Worm (Caenorhabditis elegans) whole organism, young adult: ENCODE results near the gene Y43F8C.15.
A peak's percentile ranks its signal among the peaks of the same experiment; 100 is the strongest.
"Not testable (repeated sequence)": the region's sequence is repeated elsewhere in the genome, so short reads cannot be mapped to it uniquely, and the experiment has no call there.

ENCODE experiments used
- B0035.1 ChIP-seq: sonication (generic microtip); optimal IDR thresholded peaks from 2 replicates; lab custom pipeline; 2016; ENCODE audit warnings: missing genetic modification characterization, mild to moderate bottlenecking, missing compliant biosample characterization, missing genotype, missing genetic modification reagents
- B0336.3 ChIP-seq: fragments of 200-800 bp; sonication (Bioruptor generic); IDR thresholded peaks from 2 replicates; pipeline ENCODE4 v1.3.6; 2022; ENCODE audit warnings: missing genetic modification characterization, missing compliant biosample characterization
- D2030.7 ChIP-seq: fragments of 200-800 bp; sonication (Bioruptor generic); IDR thresholded peaks from 2 replicates; pipeline ENCODE4 v1.3.6; 2022; ENCODE audit warnings: missing genetic modification reagents, missing genetic modification characterization, missing compliant biosample characterization
- F33H1.4 ChIP-seq: fragments of 200-800 bp; sonication (Bioruptor generic); IDR thresholded peaks from 2 replicates; pipeline ENCODE4 v1.3.6; 2022; ENCODE audit warnings: missing genetic modification reagents, missing genetic modification characterization, missing compliant biosample characterization
- F57C9.4 ChIP-seq: sonication (generic microtip); optimal IDR thresholded peaks from 2 replicates; lab custom pipeline; 2017; ENCODE audit warnings: mild to moderate bottlenecking, missing genetic modification characterization, missing compliant biosample characterization
- K11D2.4 ChIP-seq: fragments of 200-800 bp; sonication (Bioruptor generic); IDR thresholded peaks from 2 replicates; pipeline ENCODE4 v1.3.6; 2022; ENCODE audit warnings: missing genetic modification reagents, missing genetic modification characterization, missing compliant biosample characterization
- Y53F4B.3 ChIP-seq: fragments of 200-800 bp; sonication (Bioruptor generic); IDR thresholded peaks from 2 replicates; pipeline ENCODE4 v1.3.6; 2022; ENCODE audit warnings: missing genetic modification reagents, missing genetic modification characterization, missing compliant biosample characterization
- aptf-3 ChIP-seq: fragments of 200-800 bp; sonication (Bioruptor generic); IDR thresholded peaks from 2 replicates; pipeline ENCODE4 v1.3.6; 2022; ENCODE audit warnings: missing genetic modification characterization, missing compliant biosample characterization
- cebp-1 ChIP-seq, 2 experiments: fragments of 200-800 bp in 1 of 2; sonication (Bioruptor generic) in 1 of 2; sonication (generic microtip) in 1 of 2; IDR thresholded peaks in 1 of 2; optimal IDR thresholded peaks in 1 of 2; 2 replicates each; pipeline versions ENCODE4 v1.3.6 to Lab custom; 2017 to 2022; ENCODE audit warnings: missing compliant biosample characterization in 2 of 2, missing genetic modification characterization in 2 of 2, mild to moderate bottlenecking in 1 of 2, missing genetic modification reagents in 1 of 2, moderate library complexity in 1 of 2
- cebp-2 ChIP-seq: fragments of 200-800 bp; sonication (Bioruptor generic); IDR thresholded peaks from 2 replicates; pipeline ENCODE4 v1.3.6; 2022; ENCODE audit warnings: missing genetic modification characterization, missing compliant biosample characterization
- dpff-1 ChIP-seq: sonication (generic microtip); optimal IDR thresholded peaks from 2 replicates; lab custom pipeline; 2017; ENCODE audit warnings: mild to moderate bottlenecking, missing genetic modification characterization, missing compliant biosample characterization
- efl-1 ChIP-seq: fragments of 150-350 bp; optimal IDR thresholded peaks from 2 replicates; lab custom pipeline; 2014; ENCODE audit warnings: missing biosample characterization, missing genetic modification reagents, missing genetic modification characterization
- egrh-3 ChIP-seq: fragments of 200-800 bp; sonication (Bioruptor generic); IDR thresholded peaks from 2 replicates; pipeline ENCODE4 v1.3.6; 2022; ENCODE audit warnings: missing genetic modification reagents, missing genetic modification characterization, missing compliant biosample characterization
- fkh-3 ChIP-seq: sonication (generic microtip); optimal IDR thresholded peaks from 2 replicates; lab custom pipeline; 2016; ENCODE audit warnings: mild to moderate bottlenecking, missing genetic modification characterization, missing compliant biosample characterization
- him-1 ChIP-seq: sonication (generic microtip); optimal IDR thresholded peaks from 2 replicates; lab custom pipeline; 2016; ENCODE audit warnings: missing genotype, missing genetic modification reagents, missing genetic modification characterization, missing compliant biosample characterization
- hlh-12 ChIP-seq: sonication (generic microtip); optimal IDR thresholded peaks from 2 replicates; lab custom pipeline; 2016; ENCODE audit warnings: missing genetic modification characterization, missing compliant biosample characterization
- hsf-1 ChIP-seq: fragments of 200-800 bp; sonication (Bioruptor generic); IDR thresholded peaks from 2 replicates; pipeline ENCODE4 v1.3.6; 2022; ENCODE audit warnings: missing genetic modification reagents, missing genetic modification characterization, missing compliant biosample characterization
- lag-1 ChIP-seq: fragments of 200-800 bp; sonication (Bioruptor generic); IDR thresholded peaks from 2 replicates; pipeline ENCODE4 v1.3.6; 2022; ENCODE audit warnings: missing genetic modification reagents, missing genetic modification characterization, missing compliant biosample characterization
- lin-35 ChIP-seq, 3 experiments: fragments of 150-350 bp in 2 of 3; sonication (generic microtip) in 1 of 3; optimal IDR thresholded peaks; 2 replicates each; lab custom pipeline; 2014 to 2018; ENCODE audit warnings: missing biosample characterization in 3 of 3, missing genetic modification characterization in 3 of 3, missing genetic modification reagents in 3 of 3
- lin-40 ChIP-seq: sonication (generic microtip); optimal IDR thresholded peaks from 2 replicates; lab custom pipeline; 2016; ENCODE audit warnings: missing genetic modification characterization, mild to moderate bottlenecking, missing compliant biosample characterization, missing genotype, missing genetic modification reagents
- lin-54 ChIP-seq: fragments of 200-800 bp; sonication (Bioruptor generic); optimal IDR thresholded peaks from 2 replicates; lab custom pipeline; 2018; ENCODE audit warnings: mild to moderate bottlenecking, missing genetic modification characterization, missing compliant biosample characterization
- lsl-1 ChIP-seq: fragments of 200-800 bp; sonication (Bioruptor generic); optimal IDR thresholded peaks from 2 replicates; lab custom pipeline; 2018; ENCODE audit warnings: mild to moderate bottlenecking, missing genetic modification characterization, moderate library complexity, missing compliant biosample characterization
- lsy-27 ChIP-seq: sonication (generic microtip); optimal IDR thresholded peaks from 2 replicates; lab custom pipeline; 2017; ENCODE audit warnings: missing genetic modification characterization, mild to moderate bottlenecking, missing compliant biosample characterization, antibody characterized with exemption, missing genotype, borderline replicate concordance; ENCODE audit not compliant: insufficient read depth
- madf-6 ChIP-seq: fragments of 200-800 bp; sonication (Bioruptor generic); IDR thresholded peaks from 2 replicates; pipeline ENCODE4 v1.3.6; 2022; ENCODE audit warnings: missing genetic modification reagents, missing genetic modification characterization, missing compliant biosample characterization
- madf-8 ChIP-seq: fragments of 200-800 bp; sonication (Bioruptor generic); conservative IDR thresholded peaks from 2 replicates; pipeline ENCODE4 v1.3.6; 2022; ENCODE audit warnings: missing genetic modification reagents, missing genetic modification characterization, missing compliant biosample characterization
- mcd-1 ChIP-seq: fragments of 200-800 bp; sonication (Bioruptor generic); IDR thresholded peaks from 2 replicates; pipeline ENCODE4 v1.3.6; 2022; ENCODE audit warnings: missing genetic modification reagents, missing genetic modification characterization, missing compliant biosample characterization
- mxl-1 ChIP-seq: sonication (generic microtip); optimal IDR thresholded peaks from 2 replicates; lab custom pipeline; 2016; ENCODE audit warnings: missing genetic modification characterization, missing compliant biosample characterization
- nhr-27 ChIP-seq: fragments of 200-800 bp; sonication (Bioruptor generic); optimal IDR thresholded peaks from 2 replicates; lab custom pipeline; 2018; ENCODE audit warnings: mild to moderate bottlenecking, missing genetic modification characterization, moderate library complexity, missing compliant biosample characterization
- nhr-80 ChIP-seq: sonication (generic microtip); optimal IDR thresholded peaks from 2 replicates; lab custom pipeline; 2016; ENCODE audit warnings: missing genetic modification characterization, missing compliant biosample characterization
- rcor-1 ChIP-seq: fragments of 200-800 bp; sonication (Bioruptor generic); IDR thresholded peaks from 2 replicates; pipeline ENCODE4 v1.3.6; 2022; ENCODE audit warnings: missing genetic modification reagents, missing genetic modification characterization, missing compliant biosample characterization
- snpc-4 ChIP-seq, 5 experiments: fragments of 150-350 bp in 1 of 5; sonication (generic microtip) in 4 of 5; optimal IDR thresholded peaks; 2 replicates each; lab custom pipeline; 2014 to 2018; ENCODE audit warnings: missing genetic modification characterization in 5 of 5, missing biosample characterization in 3 of 5, antibody characterized with exemption in 2 of 5, mild to moderate bottlenecking in 2 of 5, missing compliant biosample characterization in 2 of 5, missing genotype in 2 of 5, moderate library complexity in 2 of 5, missing genetic modification reagents in 1 of 5
- tlf-1 ChIP-seq: fragments of 200-800 bp; sonication (Bioruptor generic); optimal IDR thresholded peaks from 2 replicates; lab custom pipeline; 2018; ENCODE audit warnings: mild to moderate bottlenecking, missing genetic modification characterization, missing compliant biosample characterization
- xnd-1 ChIP-seq: sonication (generic microtip); optimal IDR thresholded peaks from 2 replicates; lab custom pipeline; 2016; ENCODE audit warnings: missing genotype, missing genetic modification reagents, missing genetic modification characterization, missing compliant biosample characterization
- zfh-2 ChIP-seq: fragments of 200-800 bp; sonication (Bioruptor generic); conservative IDR thresholded peaks from 2 replicates; pipeline ENCODE4 v1.3.6; 2022; ENCODE audit warnings: missing genetic modification reagents, missing genetic modification characterization, missing compliant biosample characterization
- zim-3 ChIP-seq: sonication (generic microtip); optimal IDR thresholded peaks from 2 replicates; lab custom pipeline; 2017; ENCODE audit warnings: mild to moderate bottlenecking, missing genetic modification characterization, moderate library complexity, missing compliant biosample characterization
- ztf-26 ChIP-seq: sonication (generic microtip); optimal IDR thresholded peaks from 2 replicates; lab custom pipeline; 2017; ENCODE audit warnings: missing genetic modification characterization, missing compliant biosample characterization

The Y43F8C.15 gene

DNA sequence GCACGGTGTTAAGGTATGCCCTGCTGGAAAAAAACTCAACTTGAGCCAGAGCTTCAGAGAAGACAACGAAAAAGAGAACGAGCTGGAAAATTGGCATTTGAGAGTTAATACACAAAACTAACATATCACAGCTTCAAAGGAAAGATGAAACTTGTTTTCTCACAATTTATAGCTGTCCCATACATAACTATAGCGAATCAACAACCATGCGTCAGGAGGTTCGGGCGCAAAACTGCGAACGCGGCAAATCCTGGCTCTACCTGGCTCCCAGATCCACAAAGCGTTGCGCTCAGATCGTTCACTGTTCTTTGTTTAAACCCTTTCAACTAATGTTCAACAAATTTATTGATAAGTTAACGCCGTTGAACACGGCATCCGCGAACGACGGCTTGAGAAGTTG is 1.2 kb upstream of the Y43F8C.15 start, which contains the start of gene Y43F8C.23:
Gene Y43F8C.23 (minus strand): TSS at position 101 of the 400 bp plus-strand sequence.
- TF ChIP-seq xnd-1 (tag; lab: Kevin White, UChicago); mxl-1 (tag; lab: Kevin White, UChicago); snpc-4 (GFP tag; optimal IDR thresholded peaks at IDR 0.05; lab: Kevin White, UChicago); snpc-4 (tag; optimal IDR thresholded peaks at IDR 0.05; lab: Kevin White, UChicago): not testable (repeated sequence)

DNA sequence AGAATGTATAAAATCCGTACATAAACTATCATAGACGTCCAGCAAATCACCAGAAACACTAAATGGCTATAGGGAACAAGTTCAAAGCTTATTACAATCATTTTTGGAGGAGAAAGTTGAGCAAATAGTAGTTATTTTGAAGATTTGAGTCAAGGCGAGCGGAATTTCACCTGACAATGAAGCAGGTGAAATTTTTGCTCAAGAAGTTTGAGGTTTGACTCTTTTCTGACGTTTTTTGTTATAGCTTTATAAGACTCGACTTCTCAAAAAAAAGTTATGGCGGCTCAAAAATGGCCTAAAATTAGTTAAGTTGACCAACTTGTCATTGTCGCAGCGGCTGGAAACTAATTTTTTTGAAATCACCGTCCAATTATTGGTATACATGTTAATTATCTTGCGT is 1.6 kb downstream of the Y43F8C.15 start, which contains the start of gene srv-3:
Gene srv-3 (minus strand): TSS at position 101 of the 400 bp plus-strand sequence.
- no peak for TF ChIP-seq cebp-1 (GFP tag; IDR thresholded peaks at IDR 0.05; lab: Robert Waterston, UW)
- TF ChIP-seq cebp-1 (tag; optimal IDR thresholded peaks at IDR 0.05; lab: Kevin White, UChicago): no peak
- TF ChIP-seq zim-3 (tag; lab: Kevin White, UChicago): no peak
- TF ChIP-seq cebp-2 (GFP tag; lab: Robert Waterston, UW): no peak
- TF ChIP-seq fkh-3: no peak
- TF ChIP-seq nhr-27: no peak
- TF ChIP-seq hsf-1 (GFP tag; lab: Robert Waterston, UW): no peak
- no peak for TF ChIP-seq rcor-1 (GFP tag; lab: Robert Waterston, UW)
- TF ChIP-seq lsy-27 (tag; lab: Kevin White, UChicago): no peak
- no peak for TF ChIP-seq F57C9.4 (tag; lab: Kevin White, UChicago)
- no peak for TF ChIP-seq lag-1
- TF ChIP-seq aptf-3: no peak
- TF ChIP-seq zfh-2 (GFP tag; lab: Robert Waterston, UW): no peak
- TF ChIP-seq dpff-1 (tag; lab: Kevin White, UChicago): no peak
- TF ChIP-seq hlh-12 (tag; lab: Kevin White, UChicago): no peak
- TF ChIP-seq ztf-26: no peak
- no peak for TF ChIP-seq lin-54 (GFP tag; lab: Kevin White, UChicago)
- TF ChIP-seq tlf-1 (GFP tag; lab: Kevin White, UChicago): no peak
- no peak for TF ChIP-seq lin-40 (tag; lab: Kevin White, UChicago)
- TF ChIP-seq Y53F4B.3: no peak

DNA sequence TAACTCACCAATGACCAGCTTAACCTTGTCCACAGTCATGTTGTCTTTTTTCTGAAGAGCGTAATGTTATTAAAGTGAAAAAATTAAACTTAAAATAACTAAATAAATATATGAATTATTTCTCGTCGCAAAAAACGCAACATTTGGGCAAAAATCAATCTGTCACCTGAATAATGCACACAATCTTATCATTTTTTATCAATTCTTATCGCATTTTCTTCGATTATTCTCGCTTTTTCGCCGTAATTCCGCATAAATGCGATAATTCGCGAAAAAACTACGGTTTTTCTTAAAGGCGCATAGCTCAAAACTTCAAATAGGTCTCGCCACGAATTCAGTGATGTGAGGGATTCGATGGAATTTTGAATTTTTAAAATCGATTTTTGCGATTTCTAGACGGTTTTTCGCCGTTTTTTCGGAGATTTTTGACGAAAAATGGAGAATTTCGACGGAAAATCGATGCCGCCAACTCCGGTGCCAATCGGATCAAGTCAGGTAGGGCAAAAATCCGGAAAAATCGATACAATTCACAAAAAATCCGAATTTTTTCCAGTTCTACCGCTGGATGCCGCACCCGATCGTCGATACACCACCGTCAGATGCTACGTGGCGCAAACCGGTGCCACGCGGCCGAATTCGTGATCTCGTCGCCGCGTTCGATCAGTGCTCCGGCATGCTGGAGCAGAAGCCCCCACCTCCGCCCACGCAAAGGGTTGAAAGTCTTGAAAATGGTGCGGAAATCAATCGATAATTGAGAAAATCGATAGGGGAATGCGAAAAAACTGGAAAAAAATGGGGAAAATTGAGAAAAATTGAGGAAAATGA is 12.9 kb downstream of the Y43F8C.15 start, which contains the start of the genes Y43F8C.13 and ani-3:
Gene Y43F8C.13 (minus strand): TSS at position 51 of the 825 bp plus-strand sequence.
Gene ani-3 (plus strand): TSS at position 385 of the 825 bp plus-strand sequence.
- TF ChIP-seq mcd-1 (GFP tag; lab: Robert Waterston, UW) (0 out of 2 replicates have a peak, but pooled peaks have one; percentile 9), snpc-4 (GFP tag; optimal IDR thresholded peaks at IDR 0.05; lab: Kevin White, UChicago) (no peak), snpc-4 (tag; optimal IDR thresholded peaks at IDR 0.05; lab: Kevin White, UChicago) (peak in 1 of 4 experiments; percentile 7), K11D2.4 (GFP tag; lab: Robert Waterston, UW) (no peak), F33H1.4 (GFP tag; lab: Robert Waterston, UW) (peak; percentile 87), B0336.3 (GFP tag; lab: Robert Waterston, UW) (peak; percentile 38; the same call in 1 of the 2 replicates), lin-54 (GFP tag; lab: Kevin White, UChicago) (peak; percentile 9), lsl-1 (peak; percentile 77), nhr-80 (tag; lab: Kevin White, UChicago) (peak; percentile 51), madf-8 (peak; percentile 47; the same call in 1 of the 2 replicates), zfh-2 (GFP tag; lab: Robert Waterston, UW) (peak; percentile 81), efl-1 (GFP tag; lab: Kevin White, UChicago) (peak; percentile 2), B0035.1 (tag; lab: Kevin White, UChicago) (no peak), rcor-1 (GFP tag; lab: Robert Waterston, UW) (no peak), egrh-3 (peak; percentile 28; the same call in 1 of the 2 replicates), lin-35 (GFP tag; optimal IDR thresholded peaks at IDR 0.05; lab: Kevin White, UChicago) (no peak), madf-6 (peak; percentile 75), xnd-1 (tag; lab: Kevin White, UChicago) (peak; percentile 73), D2030.7 (GFP tag; lab: Robert Waterston, UW) (peak; percentile 31; the same call in 1 of the 2 replicates), him-1 (peak; percentile 16)
- TF ChIP-seq, all 124 proteins: peak for 15
